Fruit fly (Drosophila melanogaster): ENCODE results near the gene CG12992.

- TF ChIP-seq CG12605 (GFP tag; IDR thresholded peaks at IDR 0.05) (peak; percentile 41; the same call in 1 of the 2 replicates), CG8301 (tag; optimal IDR thresholded peaks at IDR 0.05) (peak; percentile 24), CG10348 (GFP tag; IDR thresholded peaks at IDR 0.05) (no peak), CG13204 (GFP tag; optimal IDR thresholded peaks at IDR 0.05) (peak; percentile 30)
Measured at dm6 chrX:17550957-17551356, 37.7 kb upstream of the CG12992 start.

Data from whole organism, pupa.